Fruit fly (Drosophila melanogaster) whole organism, embryonic: ENCODE data around the gene sni.

ENCODE experiments used
- BEAF-32 ChIP-seq: fragments of 200-800 bp; sonication (Bioruptor generic); optimal IDR thresholded peaks from 3 replicates; lab custom pipeline; 2017; ENCODE audit warnings: missing biosample characterization, missing genetic modification characterization, mild to moderate bottlenecking, moderate library complexity, missing genetic modification reagents
- CG14014 ChIP-seq: fragments of 200-800 bp; sonication (Bioruptor generic); IDR thresholded peaks from 2 replicates; pipeline ENCODE4 v1.3.6; 2022; ENCODE audit warnings: missing biosample characterization, missing genetic modification characterization
- CG14667 ChIP-seq: fragments of 200-800 bp; sonication (Bioruptor generic); IDR thresholded peaks from 2 replicates; pipeline ENCODE4 v1.3.6; 2022; ENCODE audit warnings: missing biosample characterization, missing genetic modification characterization
- CG15011 ChIP-seq: fragments of 200-800 bp; sonication (Bioruptor generic); optimal IDR thresholded peaks from 3 replicates; lab custom pipeline; 2018; ENCODE audit warnings: missing biosample characterization, mild to moderate bottlenecking, missing genetic modification characterization
- CG15696 ChIP-seq: fragments of 200-800 bp; sonication (Bioruptor generic); optimal IDR thresholded peaks from 2 replicates; lab custom pipeline; 2019; ENCODE audit warnings: missing biosample characterization, mild to moderate bottlenecking, missing genetic modification characterization, moderate library complexity
- CG18262 ChIP-seq: fragments of 200-800 bp; optimal IDR thresholded peaks from 3 replicates; lab custom pipeline; 2019; ENCODE audit warnings: missing biosample characterization, mild to moderate bottlenecking, missing genetic modification characterization, moderate library complexity
- CG2678 ChIP-seq: fragments of 200-800 bp; sonication (Bioruptor generic); optimal IDR thresholded peaks from 3 replicates; lab custom pipeline; 2019; ENCODE audit warnings: missing biosample characterization, mild to moderate bottlenecking, missing genetic modification characterization, moderate library complexity
- CG2712 ChIP-seq: fragments of 200-800 bp; optimal IDR thresholded peaks from 3 replicates; lab custom pipeline; 2019; ENCODE audit warnings: missing biosample characterization, mild to moderate bottlenecking, missing genetic modification characterization, moderate library complexity
- CG3407 ChIP-seq: fragments of 200-800 bp; sonication (Bioruptor generic); optimal IDR thresholded peaks from 2 replicates; lab custom pipeline; 2018; ENCODE audit warnings: missing biosample characterization, mild to moderate bottlenecking, missing genetic modification characterization
- CG6272 ChIP-seq: fragments of 200-800 bp; sonication (Bioruptor generic); IDR thresholded peaks from 2 replicates; pipeline ENCODE4 v1.3.6; 2022; ENCODE audit warnings: missing biosample characterization, missing genetic modification characterization
- CG6654 ChIP-seq: fragments of 200-800 bp; sonication (Bioruptor generic); optimal IDR thresholded peaks from 2 replicates; lab custom pipeline; 2017; ENCODE audit warnings: missing biosample characterization, mild to moderate bottlenecking, missing genetic modification characterization
- CG6854 ChIP-seq: fragments of 200-800 bp; sonication (Bioruptor generic); optimal IDR thresholded peaks from 3 replicates; lab custom pipeline; 2017; ENCODE audit warnings: missing biosample characterization, mild to moderate bottlenecking, missing genetic modification characterization
- CG9876 ChIP-seq: fragments of 200-800 bp; sonication (Bioruptor generic); optimal IDR thresholded peaks from 2 replicates; lab custom pipeline; 2016; ENCODE audit warnings: missing biosample characterization, missing genetic modification characterization
- Deaf1 ChIP-seq: fragments of 200-800 bp; optimal IDR thresholded peaks from 3 replicates; lab custom pipeline; 2019; ENCODE audit warnings: missing biosample characterization, mild to moderate bottlenecking, missing genetic modification characterization, moderate library complexity
- Dip3 ChIP-seq: fragments of 200-800 bp; sonication (Bioruptor generic); optimal IDR thresholded peaks from 3 replicates; lab custom pipeline; 2016; ENCODE audit warnings: missing biosample characterization, missing genetic modification characterization
- Drgx ChIP-seq: fragments of 200-800 bp; sonication (Bioruptor generic); IDR thresholded peaks from 2 replicates; pipeline ENCODE4 v1.3.6; 2022; ENCODE audit warnings: missing biosample characterization, missing genetic modification characterization
- HHEX ChIP-seq: fragments of 200-800 bp; sonication (Bioruptor generic); optimal IDR thresholded peaks from 3 replicates; lab custom pipeline; 2017; ENCODE audit warnings: missing biosample characterization, mild to moderate bottlenecking, missing genetic modification characterization, missing genetic modification reagents
- HmgZ ChIP-seq: fragments of 200-800 bp; sonication (Bioruptor generic); optimal IDR thresholded peaks from 2 replicates; lab custom pipeline; 2018; ENCODE audit warnings: missing biosample characterization, mild to moderate bottlenecking, missing genetic modification characterization
- Hmx ChIP-seq: fragments of 200-800 bp; sonication (Bioruptor generic); optimal IDR thresholded peaks from 2 replicates; lab custom pipeline; 2016; ENCODE audit warnings: missing biosample characterization, missing genetic modification characterization
- Mes4 ChIP-seq: fragments of 200-800 bp; sonication (Bioruptor generic); optimal IDR thresholded peaks from 2 replicates; lab custom pipeline; 2016; ENCODE audit warnings: missing biosample characterization, missing genetic modification characterization
- Spps ChIP-seq: fragments of 200-800 bp; sonication (Bioruptor generic); optimal IDR thresholded peaks from 2 replicates; lab custom pipeline; 2018; ENCODE audit warnings: missing biosample characterization, mild to moderate bottlenecking, missing genetic modification characterization
- amos ChIP-seq: fragments of 200-800 bp; sonication (Bioruptor generic); IDR thresholded peaks from 2 replicates; pipeline ENCODE4 v1.3.6; 2022; ENCODE audit warnings: missing biosample characterization, missing genetic modification characterization; ENCODE audit not compliant: partially characterized antibody
- bsh ChIP-seq, 2 experiments: fragments of 200-800 bp; sonication (Bioruptor generic); optimal IDR thresholded peaks; 2 replicates each; lab custom pipeline; 2017 to 2018; ENCODE audit warnings: mild to moderate bottlenecking in 2 of 2, missing biosample characterization in 2 of 2, missing genetic modification characterization in 2 of 2, moderate library complexity in 1 of 2
- cad ChIP-seq: fragments of >200 bp; optimal IDR thresholded peaks from 2 replicates; lab custom pipeline; 2017; ENCODE audit warnings: missing biosample characterization, missing genetic modification characterization
- cg ChIP-seq: fragments of 200-800 bp; sonication (Bioruptor generic); optimal IDR thresholded peaks from 3 replicates; lab custom pipeline; 2019; ENCODE audit warnings: missing biosample characterization, mild to moderate bottlenecking, missing genetic modification characterization, moderate library complexity
- chn ChIP-seq: fragments of 200-800 bp; sonication (Bioruptor generic); optimal IDR thresholded peaks from 2 replicates; lab custom pipeline; 2016; ENCODE audit warnings: missing biosample characterization, missing genetic modification characterization
- dmrt11E ChIP-seq: fragments of 200-800 bp; sonication (Bioruptor generic); optimal IDR thresholded peaks from 3 replicates; lab custom pipeline; 2018; ENCODE audit warnings: missing biosample characterization, mild to moderate bottlenecking, missing genetic modification characterization, moderate library complexity
- eve ChIP-seq, 2 experiments: fragments of >200 bp; optimal IDR thresholded peaks; 2 replicates each; lab custom pipeline; 2017; ENCODE audit warnings: missing biosample characterization in 2 of 2, missing genetic modification characterization in 2 of 2
- ftz-f1 ChIP-seq: fragments of 200-800 bp; sonication (Bioruptor generic); optimal IDR thresholded peaks from 2 replicates; lab custom pipeline; 2016; ENCODE audit warnings: missing biosample characterization, missing genetic modification characterization
- kah ChIP-seq: fragments of 200-800 bp; sonication (Bioruptor generic); optimal IDR thresholded peaks from 2 replicates; lab custom pipeline; 2018; ENCODE audit warnings: missing biosample characterization, mild to moderate bottlenecking, missing genetic modification characterization
- ken ChIP-seq: fragments of 200-800 bp; sonication (Bioruptor generic); IDR thresholded peaks from 3 replicates; pipeline ENCODE4 v1.3.6; 2022; ENCODE audit warnings: missing biosample characterization, missing genetic modification characterization
- lola ChIP-seq, 3 experiments: fragments of >200 bp in 2 of 3; fragments of 200-800 bp in 1 of 3; sonication (Bioruptor generic) in 1 of 3; optimal IDR thresholded peaks; 2 replicates each; lab custom pipeline; 2017 to 2019; ENCODE audit warnings: missing biosample characterization in 3 of 3, missing genetic modification characterization in 3 of 3, mild to moderate bottlenecking in 1 of 3, moderate library complexity in 1 of 3
- mld ChIP-seq: fragments of 200-800 bp; sonication (Bioruptor generic); IDR thresholded peaks from 3 replicates; pipeline ENCODE4 v1.3.6; 2022; ENCODE audit warnings: missing biosample characterization, missing genetic modification characterization; ENCODE audit not compliant: partially characterized antibody
- nerfin-1 ChIP-seq: fragments of 200-800 bp; sonication (Bioruptor generic); optimal IDR thresholded peaks from 3 replicates; lab custom pipeline; 2019; ENCODE audit warnings: missing biosample characterization, mild to moderate bottlenecking, missing genetic modification characterization, moderate library complexity
- nmo ChIP-seq: fragments of 200-800 bp; sonication (Bioruptor generic); optimal IDR thresholded peaks from 2 replicates; lab custom pipeline; 2018; ENCODE audit warnings: missing biosample characterization, mild to moderate bottlenecking, missing genetic modification characterization, moderate library complexity
- nom ChIP-seq: fragments of 200-800 bp; sonication (Bioruptor generic); optimal IDR thresholded peaks from 2 replicates; lab custom pipeline; 2017; ENCODE audit warnings: missing biosample characterization, missing genetic modification characterization, mild to moderate bottlenecking, moderate library complexity, missing genetic modification reagents
- phol ChIP-seq: fragments of 200-800 bp; sonication (Bioruptor generic); optimal IDR thresholded peaks from 3 replicates; lab custom pipeline; 2018; ENCODE audit warnings: missing biosample characterization, mild to moderate bottlenecking, missing genetic modification characterization, moderate library complexity
- sr ChIP-seq: fragments of 200-800 bp; sonication (Bioruptor generic); IDR thresholded peaks from 3 replicates; pipeline ENCODE4 v1.3.6; 2022; ENCODE audit warnings: missing biosample characterization, missing genetic modification characterization
- stwl ChIP-seq: fragments of 200-800 bp; sonication (Bioruptor generic); optimal IDR thresholded peaks from 3 replicates; lab custom pipeline; 2018; ENCODE audit warnings: missing biosample characterization, mild to moderate bottlenecking, missing genetic modification characterization, moderate library complexity
- ttk ChIP-seq: fragments of 200-800 bp; sonication (Bioruptor generic); IDR thresholded peaks from 2 replicates; pipeline ENCODE4 v2.1.2; 2022; ENCODE audit warnings: missing biosample characterization, missing genetic modification characterization

sni gene

dm6 chrX:8211731-8212468 lies 31.9 kb downstream of the sni start (continued):
- TF ChIP-seq CG3407 (GFP tag; lab: Kevin White, UChicago): no peak
- TF ChIP-seq sr: no peak
- TF ChIP-seq ttk (GFP tag; lab: Robert Waterston, UW): no peak
- no peak for TF ChIP-seq cg (GFP tag; lab: Kevin White, UChicago)
- TF ChIP-seq stwl (tag; lab: Kevin White, UChicago): no peak
- TF ChIP-seq Deaf1 (tag; lab: Kevin White, UChicago): no peak
- TF ChIP-seq kah (GFP tag; lab: Kevin White, UChicago): no peak
- TF ChIP-seq ftz-f1: no peak
- no peak for TF ChIP-seq Mes4 (GFP tag; lab: Kevin White, UChicago)
- peak; percentile 12 for TF ChIP-seq nmo (GFP tag; lab: Kevin White, UChicago)
- TF ChIP-seq amos: no peak
- no peak for TF ChIP-seq CG15011 (GFP tag; lab: Kevin White, UChicago)
- peak; percentile 19 for TF ChIP-seq dmrt11E (tag; lab: Kevin White, UChicago)
- TF ChIP-seq chn: no peak
- TF ChIP-seq phol (tag; lab: Kevin White, UChicago): peak; percentile 7
- peak; percentile 83 for TF ChIP-seq cad
- TF ChIP-seq eve (GFP tag; optimal IDR thresholded peaks at IDR 0.05; lab: Kevin White, UChicago): no peak
- no peak for TF ChIP-seq HHEX (GFP tag; lab: Kevin White, UChicago)
- TF ChIP-seq nom (GFP tag; lab: Kevin White, UChicago): peak; percentile 47
- TF ChIP-seq ken (GFP tag; lab: Robert Waterston, UW): no peak
- TF ChIP-seq CG18262 (tag; lab: Kevin White, UChicago): peak; percentile 35
- peak in 1 of 2 experiments; percentile 33 for TF ChIP-seq bsh (GFP tag; optimal IDR thresholded peaks at IDR 0.05; lab: Kevin White, UChicago)
- TF ChIP-seq CG14014 (GFP tag; lab: Robert Waterston, UW): no peak
- TF ChIP-seq Spps (tag; lab: Kevin White, UChicago): no peak
- TF ChIP-seq CG6272 (GFP tag; lab: Robert Waterston, UW): no peak
- TF ChIP-seq Hmx (GFP tag; lab: Kevin White, UChicago): no peak
- peak; percentile 95 for TF ChIP-seq CG6654 (GFP tag; lab: Kevin White, UChicago)
- no peak for TF ChIP-seq HmgZ
- no peak for TF ChIP-seq CG2678 (tag; lab: Kevin White, UChicago)
- no peak for TF ChIP-seq CG9876 (GFP tag; lab: Kevin White, UChicago)
- 0 out of 2 replicates have a peak, but pooled peaks have one; percentile 39 for TF ChIP-seq Drgx (GFP tag; lab: Robert Waterston, UW)
- TF ChIP-seq CG2712: peak; percentile 23
- no peak for TF ChIP-seq CG14667 (GFP tag; lab: Robert Waterston, UW)
- no peak for TF ChIP-seq CG6854 (GFP tag; lab: Kevin White, UChicago)
- TF ChIP-seq lola (GFP tag; optimal IDR thresholded peaks at IDR 0.05; lab: Kevin White, UChicago): peak in 1 of 3 experiments; percentile 18
- TF ChIP-seq BEAF-32 (GFP tag; lab: Kevin White, UChicago): no peak
- TF ChIP-seq CG15696 (tag; lab: Kevin White, UChicago): peak; percentile 48
- TF ChIP-seq mld (GFP tag; lab: Robert Waterston, UW): no peak
- TF ChIP-seq Dip3 (GFP tag; lab: Kevin White, UChicago): no peak
- TF ChIP-seq nerfin-1: no peak
